Fruit fly (Drosophila melanogaster) whole organism, embryonic: ENCODE results near the gene Cpr78Ca.

Experiments
- CG10209 ChIP-seq: fragments of 200-800 bp; sonication (Bioruptor generic); optimal IDR thresholded peaks from 3 replicates; lab custom pipeline; 2017; ENCODE audit warnings: missing biosample characterization, mild to moderate bottlenecking, missing genetic modification characterization, missing genetic modification reagents
- CG11398 ChIP-seq: fragments of 200-800 bp; sonication (Bioruptor generic); optimal IDR thresholded peaks from 2 replicates; lab custom pipeline; 2016; ENCODE audit warnings: missing biosample characterization, missing genetic modification characterization
- CG11723 ChIP-seq: fragments of 200-800 bp; sonication (Bioruptor generic); optimal IDR thresholded peaks from 2 replicates; lab custom pipeline; 2017; ENCODE audit warnings: missing biosample characterization, mild to moderate bottlenecking, missing genetic modification characterization
- CG12659 ChIP-seq: fragments of 200-800 bp; sonication (Bioruptor generic); optimal IDR thresholded peaks from 3 replicates; lab custom pipeline; 2017; ENCODE audit warnings: mild to moderate bottlenecking, missing biosample characterization, missing genetic modification reagents, missing genetic modification characterization
- CG13424 ChIP-seq: fragments of 200-800 bp; sonication (Bioruptor generic); optimal IDR thresholded peaks from 2 replicates; lab custom pipeline; 2019; ENCODE audit warnings: missing biosample characterization, mild to moderate bottlenecking, missing genetic modification characterization, moderate library complexity
- CG1529 ChIP-seq: fragments of 200-800 bp; sonication (Bioruptor generic); optimal IDR thresholded peaks from 3 replicates; lab custom pipeline; 2018; ENCODE audit warnings: missing biosample characterization, missing genetic modification characterization
- CG17186 ChIP-seq: fragments of 200-800 bp; sonication (Bioruptor generic); optimal IDR thresholded peaks from 3 replicates; lab custom pipeline; 2017; ENCODE audit warnings: missing biosample characterization, missing genetic modification reagents, missing genetic modification characterization
- CG17612 ChIP-seq: fragments of 200-800 bp; sonication (Bioruptor generic); IDR thresholded peaks from 2 replicates; pipeline ENCODE4 v1.3.6; 2022; ENCODE audit warnings: missing biosample characterization, missing genetic modification characterization
- CG18262 ChIP-seq: fragments of 200-800 bp; optimal IDR thresholded peaks from 3 replicates; lab custom pipeline; 2019; ENCODE audit warnings: missing biosample characterization, mild to moderate bottlenecking, missing genetic modification characterization, moderate library complexity
- CG2199 ChIP-seq: fragments of 200-800 bp; sonication (Bioruptor generic); IDR thresholded peaks from 3 replicates; pipeline ENCODE4 v1.3.6; 2022; ENCODE audit warnings: missing biosample characterization, missing genetic modification characterization
- CG33213 ChIP-seq: fragments of 200-800 bp; sonication (Bioruptor generic); optimal IDR thresholded peaks from 3 replicates; lab custom pipeline; 2016; ENCODE audit warnings: missing biosample characterization, missing genetic modification characterization
- CG4424 ChIP-seq: fragments of 200-800 bp; sonication (Bioruptor generic); optimal IDR thresholded peaks from 3 replicates; lab custom pipeline; 2016; ENCODE audit warnings: missing biosample characterization, missing genetic modification characterization
- CG5180 ChIP-seq: fragments of 200-800 bp; sonication (Bioruptor generic); optimal IDR thresholded peaks from 3 replicates; lab custom pipeline; 2017; ENCODE audit warnings: missing biosample characterization, missing genetic modification characterization, mild to moderate bottlenecking, moderate library complexity, missing genetic modification reagents
- CG5245 ChIP-seq: fragments of 200-800 bp; sonication (Bioruptor generic); optimal IDR thresholded peaks from 3 replicates; lab custom pipeline; 2016; ENCODE audit warnings: missing biosample characterization, missing genetic modification characterization
- CG9437 ChIP-seq: fragments of 200-800 bp; sonication (Bioruptor generic); optimal IDR thresholded peaks from 2 replicates; lab custom pipeline; 2018; ENCODE audit warnings: missing biosample characterization, mild to moderate bottlenecking, missing genetic modification characterization
- CG9609 ChIP-seq: fragments of 200-800 bp; sonication (Bioruptor generic); optimal IDR thresholded peaks from 3 replicates; lab custom pipeline; 2016; ENCODE audit warnings: missing biosample characterization, missing genetic modification characterization
- Deaf1 ChIP-seq: fragments of 200-800 bp; optimal IDR thresholded peaks from 3 replicates; lab custom pipeline; 2019; ENCODE audit warnings: missing biosample characterization, mild to moderate bottlenecking, missing genetic modification characterization, moderate library complexity
- Dek ChIP-seq: fragments of 200-800 bp; sonication (Bioruptor generic); optimal IDR thresholded peaks from 3 replicates; lab custom pipeline; 2019; ENCODE audit warnings: missing biosample characterization, mild to moderate bottlenecking, missing genetic modification characterization, moderate library complexity
- Dp ChIP-seq: fragments of 200-800 bp; sonication (Bioruptor generic); optimal IDR thresholded peaks from 2 replicates; lab custom pipeline; 2018; ENCODE audit warnings: missing biosample characterization, mild to moderate bottlenecking, missing genetic modification characterization, moderate library complexity
- Dref ChIP-seq: fragments of 200-800 bp; sonication (Bioruptor generic); IDR thresholded peaks from 2 replicates; pipeline ENCODE4 v1.3.6; 2022; ENCODE audit warnings: missing biosample characterization, missing genetic modification characterization
- GATAe ChIP-seq: fragments of 200-800 bp; sonication (Bioruptor generic); conservative IDR thresholded peaks from 2 replicates; pipeline ENCODE4 v1.3.6; 2022; ENCODE audit warnings: missing biosample characterization, missing genetic modification characterization
- HHEX ChIP-seq: fragments of 200-800 bp; sonication (Bioruptor generic); optimal IDR thresholded peaks from 3 replicates; lab custom pipeline; 2017; ENCODE audit warnings: missing biosample characterization, mild to moderate bottlenecking, missing genetic modification characterization, missing genetic modification reagents
- Hey ChIP-seq: fragments of 200-800 bp; sonication (Bioruptor generic); optimal IDR thresholded peaks from 3 replicates; lab custom pipeline; 2018; ENCODE audit warnings: missing biosample characterization, mild to moderate bottlenecking, missing genetic modification characterization
- HmgZ ChIP-seq: fragments of 200-800 bp; sonication (Bioruptor generic); optimal IDR thresholded peaks from 2 replicates; lab custom pipeline; 2018; ENCODE audit warnings: missing biosample characterization, mild to moderate bottlenecking, missing genetic modification characterization
- MTF-1 ChIP-seq: fragments of 200-800 bp; sonication (Bioruptor generic); optimal IDR thresholded peaks from 2 replicates; lab custom pipeline; 2018; ENCODE audit warnings: missing biosample characterization, mild to moderate bottlenecking, missing genetic modification characterization, borderline replicate concordance
- Opbp ChIP-seq: fragments of 200-800 bp; sonication (Bioruptor generic); IDR thresholded peaks from 3 replicates; pipeline ENCODE4 v1.3.6; 2022; ENCODE audit warnings: missing biosample characterization, missing genetic modification characterization; ENCODE audit not compliant: partially characterized antibody
- Sin3A ChIP-seq: fragments of >200 bp; optimal IDR thresholded peaks from 2 replicates; lab custom pipeline; 2018
- Sox100B ChIP-seq: fragments of 200-800 bp; sonication (Bioruptor generic); optimal IDR thresholded peaks from 3 replicates; lab custom pipeline; 2018; ENCODE audit warnings: missing biosample characterization, mild to moderate bottlenecking, missing genetic modification characterization
- Vsx1 ChIP-seq: fragments of 200-800 bp; sonication (Bioruptor generic); optimal IDR thresholded peaks from 2 replicates; lab custom pipeline; 2017; ENCODE audit warnings: missing biosample characterization, mild to moderate bottlenecking, missing genetic modification characterization, missing genetic modification reagents
- ash1 ChIP-seq: fragments of 200-800 bp; sonication (Bioruptor generic); optimal IDR thresholded peaks from 2 replicates; lab custom pipeline; 2018; ENCODE audit warnings: missing biosample characterization, mild to moderate bottlenecking, missing genetic modification characterization
- da ChIP-seq: fragments of 200-800 bp; sonication (Bioruptor generic); optimal IDR thresholded peaks from 2 replicates; lab custom pipeline; 2016; ENCODE audit warnings: missing biosample characterization, missing genetic modification characterization
- fd3F ChIP-seq: fragments of 200-800 bp; sonication (Bioruptor generic); optimal IDR thresholded peaks from 2 replicates; lab custom pipeline; 2018; ENCODE audit warnings: missing biosample characterization, mild to moderate bottlenecking, missing genetic modification characterization, moderate library complexity
- gcm2 ChIP-seq: fragments of 200-800 bp; sonication (Bioruptor generic); optimal IDR thresholded peaks from 2 replicates; lab custom pipeline; 2016; ENCODE audit warnings: missing biosample characterization, missing genetic modification characterization
- gfzf ChIP-seq: fragments of 200-800 bp; sonication (Bioruptor generic); optimal IDR thresholded peaks from 2 replicates; lab custom pipeline; 2016; ENCODE audit warnings: missing biosample characterization, mild to moderate bottlenecking, missing genetic modification characterization, moderate library complexity
- jing ChIP-seq: fragments of 200-800 bp; sonication (Bioruptor generic); optimal IDR thresholded peaks from 2 replicates; lab custom pipeline; 2018; ENCODE audit warnings: missing biosample characterization, mild to moderate bottlenecking, missing genetic modification characterization
- kah ChIP-seq: fragments of 200-800 bp; sonication (Bioruptor generic); optimal IDR thresholded peaks from 2 replicates; lab custom pipeline; 2018; ENCODE audit warnings: missing biosample characterization, mild to moderate bottlenecking, missing genetic modification characterization
- lilli ChIP-seq: fragments of 200-800 bp; sonication (Bioruptor generic); optimal IDR thresholded peaks from 3 replicates; lab custom pipeline; 2016; ENCODE audit warnings: missing biosample characterization, missing genetic modification characterization
- oc ChIP-seq: fragments of 200-800 bp; sonication (Bioruptor generic); optimal IDR thresholded peaks from 2 replicates; lab custom pipeline; 2018; ENCODE audit warnings: missing biosample characterization, mild to moderate bottlenecking, missing genetic modification characterization, moderate library complexity
- onecut ChIP-seq: fragments of 200-800 bp; sonication (Bioruptor generic); IDR thresholded peaks from 2 replicates; pipeline ENCODE4 v1.3.6; 2022; ENCODE audit warnings: missing biosample characterization, missing genetic modification characterization
- otp ChIP-seq: fragments of 200-800 bp; sonication (Bioruptor generic); IDR thresholded peaks from 3 replicates; pipeline ENCODE4, ENCODE4 v1.3.6; 2022; ENCODE audit warnings: missing biosample characterization, missing genetic modification characterization
- scrt ChIP-seq: fragments of 200-800 bp; sonication (Bioruptor generic); optimal IDR thresholded peaks from 2 replicates; lab custom pipeline; 2018; ENCODE audit warnings: missing biosample characterization, mild to moderate bottlenecking, missing genetic modification characterization, moderate library complexity
- sens ChIP-seq: fragments of 200-800 bp; sonication (Bioruptor generic); peaks from one replicate; lab custom pipeline; 2016; ENCODE audit warnings: missing biosample characterization, missing genetic modification characterization
- slou ChIP-seq: fragments of 200-800 bp; sonication (Bioruptor generic); optimal IDR thresholded peaks from 3 replicates; lab custom pipeline; 2016; ENCODE audit warnings: missing biosample characterization, missing genetic modification characterization
- ssp ChIP-seq: fragments of 200-800 bp; sonication (Bioruptor generic); IDR thresholded peaks from 2 replicates; pipeline ENCODE4 v1.3.6; 2022; ENCODE audit warnings: missing biosample characterization, missing genetic modification characterization
- stc ChIP-seq: fragments of 200-800 bp; sonication (Bioruptor generic); IDR thresholded peaks from 2 replicates; pipeline ENCODE4 v1.3.6; 2022; ENCODE audit warnings: missing biosample characterization, missing genetic modification characterization
- sug ChIP-seq: fragments of 200-800 bp; optimal IDR thresholded peaks from 2 replicates; lab custom pipeline; 2019; ENCODE audit warnings: missing biosample characterization, mild to moderate bottlenecking, missing genetic modification characterization, moderate library complexity
- tap ChIP-seq: fragments of 200-800 bp; optimal IDR thresholded peaks from 3 replicates; lab custom pipeline; 2019; ENCODE audit warnings: missing biosample characterization, mild to moderate bottlenecking, missing genetic modification characterization, moderate library complexity
- tll ChIP-seq, 2 experiments: fragments of 200-800 bp in 1 of 2; fragments of >200 bp in 1 of 2; sonication (Bioruptor generic) in 1 of 2; optimal IDR thresholded peaks; 2 replicates each; lab custom pipeline; 2017 to 2019; ENCODE audit warnings: missing biosample characterization in 2 of 2, missing genetic modification characterization in 2 of 2, mild to moderate bottlenecking in 1 of 2, moderate library complexity in 1 of 2
- ttk ChIP-seq: fragments of 200-800 bp; sonication (Bioruptor generic); IDR thresholded peaks from 2 replicates; pipeline ENCODE4 v2.1.2; 2022; ENCODE audit warnings: missing biosample characterization, missing genetic modification characterization

Gene Cpr78Ca

DNA sequence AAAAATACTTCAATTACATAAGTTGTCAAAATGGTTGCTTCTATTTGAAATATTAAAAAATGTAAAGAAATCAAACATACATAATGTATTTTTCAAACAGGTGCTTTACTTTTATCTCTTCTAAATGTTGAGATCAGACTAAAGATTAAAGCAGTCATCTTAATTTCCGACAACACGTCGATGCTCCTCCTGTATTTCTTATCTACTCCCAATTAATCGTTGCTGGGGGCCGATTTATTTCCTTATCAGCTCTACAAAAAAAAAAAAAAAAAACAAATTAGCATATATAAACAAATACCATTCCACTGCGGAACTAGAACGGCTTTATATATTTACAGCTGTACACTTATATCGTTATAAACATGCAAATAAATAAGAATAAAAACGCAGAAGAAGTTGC, 10.9 kb downstream of the Cpr78Ca start:
- TF ChIP-seq sug (tag; lab: Kevin White, UChicago) (peak; percentile 94), sens (GFP tag; lab: Kevin White, UChicago) (peak; percentile 43), tll (GFP tag; optimal IDR thresholded peaks at IDR 0.05; lab: Kevin White, UChicago) (no peak), Vsx1 (GFP tag; lab: Kevin White, UChicago) (no peak), oc (tag; lab: Kevin White, UChicago) (no peak), MTF-1 (GFP tag; lab: Kevin White, UChicago) (no peak), da (GFP tag; lab: Kevin White, UChicago) (no peak)

DNA sequence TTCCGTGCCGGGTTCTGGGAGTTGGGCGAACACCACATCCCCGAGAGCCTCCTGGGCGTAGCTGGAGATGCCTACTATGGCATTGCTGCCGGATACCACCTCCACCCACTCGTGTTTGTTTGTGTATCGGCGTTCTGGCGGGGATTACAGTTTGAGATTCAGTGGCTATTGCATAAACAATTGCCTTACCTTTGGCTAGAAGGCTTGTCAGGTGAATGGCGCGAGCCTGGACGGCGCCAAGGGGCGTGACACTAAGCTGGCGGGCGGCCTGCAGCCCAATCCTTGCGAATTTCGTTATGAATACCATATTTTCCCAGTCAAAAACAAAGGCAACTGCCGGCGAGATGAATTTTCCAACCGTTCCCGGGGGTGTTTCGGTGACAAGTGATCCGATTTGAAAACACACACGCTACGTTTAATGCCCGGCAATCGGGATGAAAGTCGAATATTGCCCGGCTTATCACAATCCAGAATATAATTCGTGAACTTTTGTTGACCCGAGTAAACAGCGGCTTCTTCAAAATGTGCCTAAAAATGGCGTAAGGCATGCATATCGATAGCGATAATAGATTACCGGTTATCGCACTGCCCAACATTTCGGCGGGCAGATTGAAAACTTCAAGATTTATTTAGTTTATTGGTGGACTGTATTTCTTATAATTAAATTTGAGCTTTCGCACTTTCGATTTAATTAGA, 11.5 kb downstream of the Cpr78Ca start, which contains the start of gene ppl:
Gene ppl (minus strand): TSS at position 511 of the 696 bp plus-strand sequence.
- TF ChIP-seq slou (no peak), CG9609 (GFP tag; lab: Kevin White, UChicago) (no peak), ssp (no peak), Sox100B (GFP tag; lab: Kevin White, UChicago) (peak; percentile 9), kah (GFP tag; lab: Kevin White, UChicago) (no peak), CG10209 (GFP tag; lab: Kevin White, UChicago) (no peak), ttk (GFP tag; lab: Robert Waterston, UW) (no peak), GATAe (GFP tag; lab: Robert Waterston, UW) (no peak), HmgZ (tag; lab: Kevin White, UChicago) (peak; percentile 19), lilli (GFP tag; lab: Kevin White, UChicago) (no peak), jing (GFP tag; lab: Kevin White, UChicago) (no peak), Dek (tag; lab: Kevin White, UChicago) (no peak), CG5180 (GFP tag; lab: Kevin White, UChicago) (no peak), CG11398 (GFP tag; lab: Kevin White, UChicago) (no peak), Dp (peak; percentile 91), CG33213 (GFP tag; lab: Kevin White, UChicago) (no peak), scrt (GFP tag; lab: Kevin White, UChicago) (no peak), Sin3A (lab: Kevin White, UChicago) (peak; percentile 28), otp (GFP tag; lab: Robert Waterston, UW) (no peak), CG12659 (GFP tag; lab: Kevin White, UChicago) (peak; percentile 9), HHEX (GFP tag; lab: Kevin White, UChicago) (no peak), Opbp (GFP tag; lab: Robert Waterston, UW) (peak; percentile 45; the same call in 2 of the 3 replicates), ash1 (no peak), CG2199 (GFP tag; lab: Robert Waterston, UW) (no peak), CG1529 (GFP tag; lab: Kevin White, UChicago) (no peak), Hey (tag; lab: Kevin White, UChicago) (no peak), CG5245 (GFP tag; lab: Kevin White, UChicago) (no peak), stc (GFP tag; lab: Robert Waterston, UW) (no peak), CG4424 (GFP tag; lab: Kevin White, UChicago) (no peak), fd3F (GFP tag; lab: Kevin White, UChicago) (no peak), onecut (GFP tag; lab: Robert Waterston, UW) (no peak), gcm2 (no peak), CG11723 (GFP tag; lab: Kevin White, UChicago) (no peak), tap (no peak), CG13424 (tag; lab: Kevin White, UChicago) (peak; percentile 5), CG17612 (GFP tag; lab: Robert Waterston, UW) (no peak), Deaf1 (peak; percentile 9), CG9437 (no peak), CG18262 (no peak), CG17186 (GFP tag; lab: Kevin White, UChicago) (peak; percentile 9), Dref (GFP tag; lab: Robert Waterston, UW) (peak; percentile 83), gfzf (peak; percentile 77)
